Fruit fly (Drosophila melanogaster): ENCODE data around the gene fz2.
A peak's percentile ranks its signal among the peaks of the same experiment; 100 is the strongest.

fz2 gene

dm6 chr3L:19230801-19231547 lies 4.2 kb downstream of the fz2 start (continued):
- TF ChIP-seq tna (GFP tag; IDR thresholded peaks at IDR 0.05; ENCODE audit: partially characterized antibody): no peak
- TF ChIP-seq CG3847 (GFP tag; IDR thresholded peaks at IDR 0.05): no peak
- peak; percentile 64 for TF ChIP-seq Ets65A (GFP tag)
- TF ChIP-seq Rx (GFP tag; IDR thresholded peaks at IDR 0.05): no peak
- no peak for TF ChIP-seq Elba2 (GFP tag; optimal IDR thresholded peaks at IDR 0.05)
- TF ChIP-seq CG11093 (GFP tag; IDR thresholded peaks at IDR 0.05): no peak
- TF ChIP-seq CG2129 (GFP tag; IDR thresholded peaks at IDR 0.05; ENCODE audit: partially characterized antibody): no peak
- TF ChIP-seq CG31441 (GFP tag; IDR thresholded peaks at IDR 0.05): 0 out of 2 replicates have a peak, but pooled peaks have one; percentile 32
- peak; percentile 80 for TF ChIP-seq sens (GFP tag)
- TF ChIP-seq Med (GFP tag): peak; percentile 37
- no peak for TF ChIP-seq HHEX (GFP tag; optimal IDR thresholded peaks at IDR 0.05)
- 0 out of 3 replicates have a peak, but pooled peaks have one; percentile 19 for TF ChIP-seq HLH4C (GFP tag; IDR thresholded peaks at IDR 0.05; ENCODE audit: partially characterized antibody)
- no peak for TF ChIP-seq chn (GFP tag; optimal IDR thresholded peaks at IDR 0.05)
- no peak for TF ChIP-seq Nf-YC (tag; optimal IDR thresholded peaks at IDR 0.05)
- TF ChIP-seq Ravus (GFP tag; IDR thresholded peaks at IDR 0.05): no peak
- TF ChIP-seq Abd-B (GFP tag; optimal IDR thresholded peaks at IDR 0.05): no peak
- no peak for TF ChIP-seq pho (GFP tag; optimal IDR thresholded peaks at IDR 0.05)
- no peak for TF ChIP-seq dimm (GFP tag; IDR thresholded peaks at IDR 0.05)
- TF ChIP-seq Hr39 (optimal IDR thresholded peaks at IDR 0.05): no peak
- TF ChIP-seq CG13287 (GFP tag; IDR thresholded peaks at IDR 0.05; ENCODE audit: partially characterized antibody): no peak
- TF ChIP-seq Fer3 (tag; optimal IDR thresholded peaks at IDR 0.05): no peak
- TF ChIP-seq Dll (GFP tag; IDR thresholded peaks at IDR 0.05; ENCODE audit: partially characterized antibody): no peak
- peak; percentile 13 for TF ChIP-seq Ssrp (tag; optimal IDR thresholded peaks at IDR 0.05)
- TF ChIP-seq CG1602 (GFP tag; optimal IDR thresholded peaks at IDR 0.05): no peak
- peak; percentile 43 for TF ChIP-seq Meics (GFP tag; optimal IDR thresholded peaks at IDR 0.05)
- no peak for TF ChIP-seq ro (GFP tag; IDR thresholded peaks at IDR 0.05)
- no peak for TF ChIP-seq tio (GFP tag; optimal IDR thresholded peaks at IDR 0.05)
- no peak for TF ChIP-seq CG10321 (GFP tag; IDR thresholded peaks at IDR 0.05)
- peak; percentile 26 for TF ChIP-seq CG17385 (GFP tag; optimal IDR thresholded peaks at IDR 0.05)
- TF ChIP-seq Bdp1 (GFP tag; optimal IDR thresholded peaks at IDR 0.05): no peak
- no peak for TF ChIP-seq CG4282 (GFP tag; optimal IDR thresholded peaks at IDR 0.05)
- TF ChIP-seq CG4360 (GFP tag; IDR thresholded peaks at IDR 0.05): no peak
- no peak for TF ChIP-seq CG8359 (GFP tag; optimal IDR thresholded peaks at IDR 0.05; ENCODE audit: borderline replicate concordance)
- TF ChIP-seq br (optimal IDR thresholded peaks at IDR 0.05): no peak
- no peak for TF ChIP-seq Opbp (GFP tag; IDR thresholded peaks at IDR 0.05; ENCODE audit: partially characterized antibody)
- TF ChIP-seq Tbp (GFP tag; optimal IDR thresholded peaks at IDR 0.05): no peak
- TF ChIP-seq CG13775 (GFP tag; optimal IDR thresholded peaks at IDR 0.05): peak; percentile 31
- TF ChIP-seq Hr51 (GFP tag; optimal IDR thresholded peaks at IDR 0.05): peak in 1 of 2 experiments; percentile 67
- no peak for TF ChIP-seq Gug (GFP tag; IDR thresholded peaks at IDR 0.05)
- TF ChIP-seq Dbx (GFP tag; IDR thresholded peaks at IDR 0.05): no peak
- TF ChIP-seq her (GFP tag; optimal IDR thresholded peaks at IDR 0.05): no peak
- 0 out of 2 replicates have a peak, but pooled peaks have one; percentile 15 for TF ChIP-seq CG9932 (GFP tag; IDR thresholded peaks at IDR 0.05)
- TF ChIP-seq gce (GFP tag; IDR thresholded peaks at IDR 0.05): no peak
- TF ChIP-seq CG6175 (GFP tag; IDR thresholded peaks at IDR 0.05): no peak
- peak; percentile 35; the same call in 1 of the 2 replicates for TF ChIP-seq seq (GFP tag; IDR thresholded peaks at IDR 0.05)
- no peak for TF ChIP-seq jing (GFP tag; optimal IDR thresholded peaks at IDR 0.05)
- TF ChIP-seq zen (tag; optimal IDR thresholded peaks at IDR 0.05): no peak
- TF ChIP-seq gcm (GFP tag; optimal IDR thresholded peaks at IDR 0.05): no peak
- TF ChIP-seq CG18599 (GFP tag; optimal IDR thresholded peaks at IDR 0.05): peak; percentile 68
- TF ChIP-seq Eip74EF (GFP tag; optimal IDR thresholded peaks at IDR 0.05): no peak
